Fruit fly (Drosophila melanogaster) whole organism, embryonic: Measurements from ENCODE around the gene Srp14.

ENCODE experiments used
- Antp ChIP-seq: fragments of 200-800 bp; sonication (Bioruptor generic); optimal IDR thresholded peaks from 3 replicates; lab custom pipeline; 2016; ENCODE audit warnings: missing biosample characterization, missing genetic modification characterization
- B-H1 ChIP-seq: fragments of 200-800 bp; sonication (Bioruptor generic); IDR thresholded peaks from 3 replicates; pipeline ENCODE4 v1.3.6; 2022; ENCODE audit warnings: missing biosample characterization, missing genetic modification characterization
- CG10267 ChIP-seq: fragments of 200-800 bp; sonication (Bioruptor generic); optimal IDR thresholded peaks from 2 replicates; lab custom pipeline; 2018; ENCODE audit warnings: missing biosample characterization, mild to moderate bottlenecking, missing genetic modification characterization, moderate library complexity
- CG10274 ChIP-seq: fragments of 200-800 bp; sonication (Bioruptor generic); optimal IDR thresholded peaks from 3 replicates; lab custom pipeline; 2017; ENCODE audit warnings: missing biosample characterization, mild to moderate bottlenecking, missing genetic modification characterization
- CG10654 ChIP-seq: fragments of 200-800 bp; sonication (Bioruptor generic); optimal IDR thresholded peaks from 2 replicates; lab custom pipeline; 2016; ENCODE audit warnings: missing biosample characterization, missing genetic modification characterization
- CG10959 ChIP-seq: fragments of 200-800 bp; sonication (Bioruptor generic); IDR thresholded peaks from 2 replicates; pipeline ENCODE4 v1.3.6; 2022; ENCODE audit warnings: missing biosample characterization, missing genetic modification characterization
- CG11398 ChIP-seq: fragments of 200-800 bp; sonication (Bioruptor generic); optimal IDR thresholded peaks from 2 replicates; lab custom pipeline; 2016; ENCODE audit warnings: missing biosample characterization, missing genetic modification characterization
- CG12104 ChIP-seq: fragments of 200-800 bp; sonication (Bioruptor generic); optimal IDR thresholded peaks from 3 replicates; lab custom pipeline; 2016; ENCODE audit warnings: missing biosample characterization, missing genetic modification characterization
- CG12391 ChIP-seq: fragments of 200-800 bp; sonication (Bioruptor generic); optimal IDR thresholded peaks from 3 replicates; lab custom pipeline; 2018; ENCODE audit warnings: missing biosample characterization, mild to moderate bottlenecking, missing genetic modification characterization, moderate library complexity
- CG13894 ChIP-seq: fragments of 200-800 bp; sonication (Bioruptor generic); optimal IDR thresholded peaks from 3 replicates; lab custom pipeline; 2018; ENCODE audit warnings: missing biosample characterization, mild to moderate bottlenecking, missing genetic modification characterization, moderate library complexity
- CG14667 ChIP-seq: fragments of 200-800 bp; sonication (Bioruptor generic); IDR thresholded peaks from 2 replicates; pipeline ENCODE4 v1.3.6; 2022; ENCODE audit warnings: missing biosample characterization, missing genetic modification characterization
- CG15269 ChIP-seq: fragments of 200-800 bp; sonication (Bioruptor generic); optimal IDR thresholded peaks from 2 replicates; lab custom pipeline; 2018; ENCODE audit warnings: missing biosample characterization, mild to moderate bottlenecking, missing genetic modification characterization, moderate library complexity
- CG15696 ChIP-seq: fragments of 200-800 bp; sonication (Bioruptor generic); optimal IDR thresholded peaks from 2 replicates; lab custom pipeline; 2019; ENCODE audit warnings: missing biosample characterization, mild to moderate bottlenecking, missing genetic modification characterization, moderate library complexity
- CG17802 ChIP-seq: fragments of 200-800 bp; sonication (Bioruptor generic); optimal IDR thresholded peaks from 2 replicates; lab custom pipeline; 2018; ENCODE audit warnings: missing biosample characterization, mild to moderate bottlenecking, missing genetic modification characterization, moderate library complexity
- CG1792 ChIP-seq: fragments of 200-800 bp; sonication (Bioruptor generic); optimal IDR thresholded peaks from 2 replicates; lab custom pipeline; 2016; ENCODE audit warnings: missing biosample characterization, missing genetic modification characterization
- CG18599 ChIP-seq: fragments of 200-800 bp; sonication (Bioruptor generic); optimal IDR thresholded peaks from 3 replicates; lab custom pipeline; 2017; ENCODE audit warnings: missing biosample characterization, missing genetic modification characterization, mild to moderate bottlenecking, moderate library complexity, missing genetic modification reagents
- CG18619 ChIP-seq: fragments of 200-800 bp; sonication (Bioruptor generic); optimal IDR thresholded peaks from 3 replicates; lab custom pipeline; 2017; ENCODE audit warnings: missing biosample characterization, mild to moderate bottlenecking, missing genetic modification characterization
- CG2875 ChIP-seq: fragments of 200-800 bp; sonication (Bioruptor generic); optimal IDR thresholded peaks from 2 replicates; lab custom pipeline; 2017; ENCODE audit warnings: missing biosample characterization, mild to moderate bottlenecking, missing genetic modification characterization, missing genetic modification reagents
- CG4707 ChIP-seq: fragments of 200-800 bp; sonication (Bioruptor generic); optimal IDR thresholded peaks from 2 replicates; lab custom pipeline; 2018; ENCODE audit warnings: missing biosample characterization, mild to moderate bottlenecking, missing genetic modification characterization, moderate library complexity
- CG6689 ChIP-seq: fragments of 200-800 bp; sonication (Bioruptor generic); IDR thresholded peaks from 2 replicates; pipeline ENCODE4 v1.3.6; 2022; ENCODE audit warnings: missing biosample characterization, missing genetic modification characterization
- CG8089 ChIP-seq: fragments of 200-800 bp; sonication (Bioruptor generic); optimal IDR thresholded peaks from 3 replicates; lab custom pipeline; 2016; ENCODE audit warnings: missing biosample characterization, missing genetic modification characterization
- CG9437 ChIP-seq: fragments of 200-800 bp; sonication (Bioruptor generic); optimal IDR thresholded peaks from 2 replicates; lab custom pipeline; 2018; ENCODE audit warnings: missing biosample characterization, mild to moderate bottlenecking, missing genetic modification characterization
- Dbx ChIP-seq: fragments of 200-800 bp; sonication (Bioruptor generic); IDR thresholded peaks from 3 replicates; pipeline ENCODE4 v1.3.6; 2022; ENCODE audit warnings: missing biosample characterization, missing genetic modification characterization
- Dek ChIP-seq: fragments of 200-800 bp; sonication (Bioruptor generic); optimal IDR thresholded peaks from 3 replicates; lab custom pipeline; 2019; ENCODE audit warnings: missing biosample characterization, mild to moderate bottlenecking, missing genetic modification characterization, moderate library complexity
- ERR ChIP-seq: fragments of 200-800 bp; sonication (Bioruptor generic); optimal IDR thresholded peaks from 2 replicates; lab custom pipeline; 2016; ENCODE audit warnings: missing biosample characterization, missing genetic modification characterization
- H15 ChIP-seq: fragments of 200-800 bp; sonication (Bioruptor generic); IDR thresholded peaks from 3 replicates; pipeline ENCODE4 v1.3.6; 2022; ENCODE audit warnings: missing biosample characterization, missing genetic modification characterization
- H2.0 ChIP-seq: fragments of 200-800 bp; sonication (Bioruptor generic); IDR thresholded peaks from 2 replicates; pipeline ENCODE4 v1.3.6; 2022; ENCODE audit warnings: missing biosample characterization, missing genetic modification characterization
- Hsf ChIP-seq: fragments of 200-800 bp; sonication (Bioruptor generic); optimal IDR thresholded peaks from 3 replicates; lab custom pipeline; 2016; ENCODE audit warnings: missing biosample characterization, missing genetic modification characterization
- Med ChIP-seq: fragments of 200-800 bp; sonication (Bioruptor generic); peaks from one replicate; lab custom pipeline; 2016; ENCODE audit warnings: missing biosample characterization, missing genetic modification characterization, mild to moderate bottlenecking, inconsistent platforms, moderate library complexity
- NFAT ChIP-seq: fragments of 200-800 bp; sonication (Bioruptor generic); IDR thresholded peaks from 2 replicates; pipeline ENCODE4 v1.3.6; 2022; ENCODE audit warnings: missing biosample characterization, missing genetic modification characterization
- PHDP ChIP-seq: fragments of 200-800 bp; sonication (Bioruptor generic); optimal IDR thresholded peaks from 3 replicates; lab custom pipeline; 2018; ENCODE audit warnings: missing biosample characterization, mild to moderate bottlenecking, missing genetic modification characterization, moderate library complexity
- Side ChIP-seq: fragments of 200-800 bp; sonication (Bioruptor generic); optimal IDR thresholded peaks from 2 replicates; lab custom pipeline; 2016; ENCODE audit warnings: missing biosample characterization, missing genetic modification characterization
- ato ChIP-seq: fragments of 200-800 bp; sonication (Bioruptor generic); IDR thresholded peaks from 2 replicates; pipeline ENCODE4 v1.3.6; 2022; ENCODE audit warnings: missing biosample characterization, missing genetic modification characterization; ENCODE audit not compliant: partially characterized antibody
- az2 ChIP-seq: fragments of 200-800 bp; sonication (Bioruptor generic); optimal IDR thresholded peaks from 3 replicates; lab custom pipeline; 2016; ENCODE audit warnings: missing biosample characterization, missing genetic modification characterization
- chinmo ChIP-seq: fragments of 200-800 bp; sonication (Bioruptor generic); IDR thresholded peaks from 4 replicates; pipeline ENCODE4 v1.3.6; 2022; ENCODE audit warnings: missing biosample characterization, missing genetic modification characterization; ENCODE audit not compliant: partially characterized antibody
- dm ChIP-seq: fragments of 200-800 bp; sonication (Bioruptor generic); optimal IDR thresholded peaks from 3 replicates; lab custom pipeline; 2016; ENCODE audit warnings: missing biosample characterization, missing genetic modification characterization
- en ChIP-seq: fragments of 200-800 bp; sonication (Bioruptor generic); optimal IDR thresholded peaks from 2 replicates; lab custom pipeline; 2016; ENCODE audit warnings: missing biosample characterization, missing genetic modification characterization
- esg ChIP-seq: fragments of 200-800 bp; sonication (Bioruptor generic); conservative IDR thresholded peaks from 2 replicates; pipeline ENCODE4 v1.3.6; 2022; ENCODE audit warnings: missing biosample characterization, missing genetic modification characterization
- fd96Cb ChIP-seq: fragments of 200-800 bp; sonication (Bioruptor generic); optimal IDR thresholded peaks from 2 replicates; lab custom pipeline; 2018; ENCODE audit warnings: missing biosample characterization, mild to moderate bottlenecking, missing genetic modification characterization, moderate library complexity
- gce ChIP-seq: fragments of 200-800 bp; sonication (Bioruptor generic); IDR thresholded peaks from 3 replicates; pipeline ENCODE4 v1.3.6; 2022; ENCODE audit warnings: missing biosample characterization, missing genetic modification characterization
- gt ChIP-seq: fragments of 200-800 bp; sonication (Bioruptor generic); IDR thresholded peaks from 2 replicates; pipeline ENCODE4 v1.3.6; 2022; ENCODE audit warnings: missing biosample characterization, missing genetic modification characterization
- knrl ChIP-seq: fragments of 200-800 bp; sonication (Bioruptor generic); IDR thresholded peaks from 3 replicates; pipeline ENCODE4 v1.3.6; 2022; ENCODE audit warnings: missing biosample characterization, missing genetic modification characterization; ENCODE audit not compliant: partially characterized antibody
- nerfin-2 ChIP-seq: fragments of 200-800 bp; sonication (Bioruptor generic); IDR thresholded peaks from 2 replicates; pipeline ENCODE4 v1.3.6; 2022; ENCODE audit warnings: missing biosample characterization, missing genetic modification characterization; ENCODE audit not compliant: partially characterized antibody
- pb ChIP-seq: fragments of 200-800 bp; sonication (Bioruptor generic); optimal IDR thresholded peaks from 3 replicates; lab custom pipeline; 2016; ENCODE audit warnings: missing biosample characterization, missing genetic modification characterization
- pzg ChIP-seq: fragments of 200-800 bp; sonication (Bioruptor generic); optimal IDR thresholded peaks from 3 replicates; lab custom pipeline; 2018; ENCODE audit warnings: missing biosample characterization, mild to moderate bottlenecking, missing genetic modification characterization, moderate library complexity
- ranshi ChIP-seq: fragments of 200-800 bp; sonication (Bioruptor generic); IDR thresholded peaks from 2 replicates; pipeline ENCODE4 v1.3.6; 2022; ENCODE audit warnings: missing biosample characterization, missing genetic modification characterization
- sc ChIP-seq, 3 experiments: fragments of >200 bp in 2 of 3; fragments of 200-800 bp in 1 of 3; sonication (Bioruptor generic) in 1 of 3; optimal IDR thresholded peaks; 2 replicates in 2 of 3; 3 replicates in 1 of 3; lab custom pipeline; 2017; ENCODE audit warnings: mild to moderate bottlenecking in 1 of 3, missing biosample characterization in 1 of 3, missing genetic modification characterization in 1 of 3, missing genetic modification reagents in 1 of 3
- seq ChIP-seq: fragments of 200-800 bp; sonication (Bioruptor generic); IDR thresholded peaks from 2 replicates; pipeline ENCODE4 v1.3.6; 2022; ENCODE audit warnings: missing biosample characterization, missing genetic modification characterization
- tna ChIP-seq: fragments of 200-800 bp; sonication (Bioruptor generic); IDR thresholded peaks from 2 replicates; pipeline ENCODE4 v1.3.6; 2022; ENCODE audit warnings: missing biosample characterization, missing genetic modification characterization; ENCODE audit not compliant: partially characterized antibody
- zfh2 ChIP-seq: fragments of 200-800 bp; sonication (Bioruptor generic); optimal IDR thresholded peaks from 2 replicates; lab custom pipeline; 2016; ENCODE audit warnings: missing biosample characterization, missing genetic modification characterization

Gene Srp14

DNA sequence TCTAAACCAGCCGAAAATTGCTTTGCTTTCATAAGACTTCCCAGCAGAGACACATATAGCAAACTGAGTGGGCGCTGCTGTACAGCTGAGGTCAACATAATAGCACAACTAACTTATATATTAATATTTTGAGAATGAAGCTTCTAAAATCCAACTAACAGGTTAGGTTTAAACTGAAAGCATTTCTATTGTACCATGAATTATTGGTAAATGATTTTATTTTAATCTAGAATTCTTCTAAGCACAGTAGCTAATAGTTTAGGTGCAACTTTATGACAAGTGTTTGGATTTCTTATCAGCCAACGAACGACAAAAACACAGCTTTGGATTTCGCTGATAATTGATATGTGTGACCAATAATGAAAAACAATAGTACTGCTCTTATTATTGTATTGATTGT, 24.9 kb upstream of the Srp14 start (continued):
- TF ChIP-seq CG8089 (GFP tag; lab: Kevin White, UChicago): no peak
- TF ChIP-seq CG10274 (GFP tag; lab: Kevin White, UChicago): peak; percentile 25
- TF ChIP-seq CG15269 (tag; lab: Kevin White, UChicago): peak; percentile 1
- peak; percentile 49 for TF ChIP-seq Side (GFP tag; lab: Kevin White, UChicago)
- no peak for TF ChIP-seq en (GFP tag; lab: Kevin White, UChicago)
- peak; percentile 48; the same call in 1 of the 2 replicates for TF ChIP-seq ranshi
- no peak for TF ChIP-seq H2.0 (GFP tag; lab: Robert Waterston, UW)
- peak; percentile 69; the same call in 2 of the 3 replicates for TF ChIP-seq Dbx (GFP tag; lab: Robert Waterston, UW)
- no peak; the same call in 2 of the 3 replicates for TF ChIP-seq B-H1 (GFP tag; lab: Robert Waterston, UW)
- peak; percentile 13 for TF ChIP-seq zfh2
- TF ChIP-seq fd96Cb (tag; lab: Kevin White, UChicago): no peak
- peak; percentile 48 for TF ChIP-seq CG6689 (GFP tag; lab: Robert Waterston, UW)
- peak; percentile 2 for TF ChIP-seq CG12391 (tag; lab: Kevin White, UChicago)
- no peak for TF ChIP-seq CG15696 (tag; lab: Kevin White, UChicago)
- no peak for TF ChIP-seq CG2875
- TF ChIP-seq NFAT: peak; percentile 46; the same call in 1 of the 2 replicates
- TF ChIP-seq CG10654 (GFP tag; lab: Kevin White, UChicago): no peak
- no peak for TF ChIP-seq gce (GFP tag; lab: Robert Waterston, UW)
- peak; percentile 40 for TF ChIP-seq esg
- TF ChIP-seq az2 (GFP tag; lab: Kevin White, UChicago): no peak
- TF ChIP-seq tna (GFP tag; lab: Robert Waterston, UW): no peak
- no peak for TF ChIP-seq pb (GFP tag; lab: Kevin White, UChicago)
- peak; percentile 89 for TF ChIP-seq Med (GFP tag; lab: Kevin White, UChicago)
- no peak for TF ChIP-seq pzg (GFP tag; lab: Kevin White, UChicago)
- no peak for TF ChIP-seq dm (GFP tag; lab: Kevin White, UChicago)
- TF ChIP-seq Hsf (GFP tag; lab: Kevin White, UChicago): no peak
- no peak for TF ChIP-seq nerfin-2 (GFP tag; lab: Robert Waterston, UW)
- no peak for TF ChIP-seq sc (optimal IDR thresholded peaks at IDR 0.05; lab: Kevin White, UChicago)
- TF ChIP-seq sc (GFP tag; optimal IDR thresholded peaks at IDR 0.05; lab: Kevin White, UChicago): no peak
- no peak for TF ChIP-seq gt (GFP tag; lab: Robert Waterston, UW)
- no peak for TF ChIP-seq seq (GFP tag; lab: Robert Waterston, UW)
- no peak for TF ChIP-seq ERR (GFP tag; lab: Kevin White, UChicago)
- no peak for TF ChIP-seq knrl (GFP tag; lab: Robert Waterston, UW)
- TF ChIP-seq H15 (GFP tag; lab: Robert Waterston, UW): no peak; the same call in 2 of the 3 replicates
- peak; percentile 41 for TF ChIP-seq Dek (tag; lab: Kevin White, UChicago)
- no peak for TF ChIP-seq CG12104 (GFP tag; lab: Kevin White, UChicago)
- no peak for TF ChIP-seq CG10267 (tag; lab: Kevin White, UChicago)
- no peak for TF ChIP-seq CG4707 (GFP tag; lab: Kevin White, UChicago)
- no peak for TF ChIP-seq CG11398 (GFP tag; lab: Kevin White, UChicago)
- TF ChIP-seq CG14667 (GFP tag; lab: Robert Waterston, UW): no peak; the same call in 1 of the 2 replicates
- TF ChIP-seq CG9437 (GFP tag; lab: Kevin White, UChicago): no peak
- peak; percentile 67 for TF ChIP-seq CG13894 (tag; lab: Kevin White, UChicago)
- TF ChIP-seq CG18599 (GFP tag; lab: Kevin White, UChicago): peak; percentile 75
- no peak for TF ChIP-seq CG18619 (GFP tag; lab: Kevin White, UChicago)
- TF ChIP-seq chinmo (GFP tag; lab: Robert Waterston, UW): no peak
- no peak for TF ChIP-seq Antp (GFP tag; lab: Kevin White, UChicago)
- TF ChIP-seq CG17802 (tag; lab: Kevin White, UChicago): no peak
- TF ChIP-seq CG10959: no peak
- TF ChIP-seq CG1792 (GFP tag; lab: Kevin White, UChicago): peak; percentile 7
- no peak for TF ChIP-seq ato (GFP tag; lab: Robert Waterston, UW)
- peak; percentile 2 for TF ChIP-seq PHDP (tag; lab: Kevin White, UChicago)
